Worm (Caenorhabditis elegans) whole organism, late embryonic: ENCODE results near the gene R105.1.

Source experiments
- K09A11.1 ChIP-seq: sonication (generic microtip); optimal IDR thresholded peaks from 2 replicates; lab custom pipeline; 2017; ENCODE audit warnings: antibody characterized with exemption, mild to moderate bottlenecking, missing genetic modification characterization, missing compliant biosample characterization; ENCODE audit not compliant: insufficient read depth
- ceh-6 ChIP-seq: fragments of 200-800 bp; sonication (Bioruptor generic); optimal IDR thresholded peaks from 2 replicates; lab custom pipeline; 2018; ENCODE audit warnings: mild to moderate bottlenecking, missing genetic modification characterization, missing compliant biosample characterization
- fax-1 ChIP-seq: sonication (generic microtip); optimal IDR thresholded peaks from 2 replicates; lab custom pipeline; 2016; ENCODE audit warnings: missing genotype, missing genetic modification characterization, missing compliant biosample characterization
- lim-6 ChIP-seq: sonication (generic microtip); optimal IDR thresholded peaks from 2 replicates; lab custom pipeline; 2016; ENCODE audit warnings: missing genetic modification characterization, missing compliant biosample characterization
- nfya-1 ChIP-seq: sonication (generic microtip); optimal IDR thresholded peaks from 2 replicates; lab custom pipeline; 2017; ENCODE audit warnings: missing genetic modification characterization, mild to moderate bottlenecking, missing compliant biosample characterization, antibody characterized with exemption, moderate library complexity
- pros-1 ChIP-seq: fragments of 150-350 bp; optimal IDR thresholded peaks from 2 replicates; lab custom pipeline; 2014; ENCODE audit warnings: missing biosample characterization, missing genetic modification reagents, missing genetic modification characterization

The R105.1 gene

DNA sequence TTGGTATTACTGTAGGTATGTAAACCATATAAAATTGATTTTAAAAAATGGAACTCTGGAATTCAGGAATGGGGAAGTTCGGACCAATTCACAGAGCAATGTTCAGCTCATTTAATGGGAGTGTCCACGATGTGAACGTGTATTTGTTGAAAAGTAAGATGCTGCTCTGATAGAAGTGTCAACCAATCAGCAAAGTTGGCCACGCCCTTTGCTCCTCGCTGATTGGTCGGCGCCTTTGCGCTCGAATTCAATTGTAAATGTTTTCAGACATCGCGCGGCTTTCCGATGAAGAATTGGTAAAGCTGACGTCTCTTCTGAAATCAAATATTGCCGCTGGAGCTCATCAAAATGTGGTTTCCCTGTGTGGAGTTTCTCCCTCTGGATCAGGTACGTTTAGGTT, 49.7 kb downstream of the R105.1 start:
- no peak for TF ChIP-seq K09A11.1 (tag; lab: Kevin White, UChicago)
- peak; percentile 68 for TF ChIP-seq nfya-1
- no peak for TF ChIP-seq lim-6 (tag; lab: Kevin White, UChicago)
- no peak for TF ChIP-seq ceh-6 (GFP tag; lab: Kevin White, UChicago)
- TF ChIP-seq fax-1 (tag; lab: Kevin White, UChicago): no peak
- TF ChIP-seq pros-1 (tag; lab: Kevin White, UChicago): no peak
